Worm (Caenorhabditis elegans): ENCODE results near the gene F42A10.7.
A peak's percentile ranks its signal among the peaks of the same experiment; 100 is the strongest.

The F42A10.7 gene

DNA sequence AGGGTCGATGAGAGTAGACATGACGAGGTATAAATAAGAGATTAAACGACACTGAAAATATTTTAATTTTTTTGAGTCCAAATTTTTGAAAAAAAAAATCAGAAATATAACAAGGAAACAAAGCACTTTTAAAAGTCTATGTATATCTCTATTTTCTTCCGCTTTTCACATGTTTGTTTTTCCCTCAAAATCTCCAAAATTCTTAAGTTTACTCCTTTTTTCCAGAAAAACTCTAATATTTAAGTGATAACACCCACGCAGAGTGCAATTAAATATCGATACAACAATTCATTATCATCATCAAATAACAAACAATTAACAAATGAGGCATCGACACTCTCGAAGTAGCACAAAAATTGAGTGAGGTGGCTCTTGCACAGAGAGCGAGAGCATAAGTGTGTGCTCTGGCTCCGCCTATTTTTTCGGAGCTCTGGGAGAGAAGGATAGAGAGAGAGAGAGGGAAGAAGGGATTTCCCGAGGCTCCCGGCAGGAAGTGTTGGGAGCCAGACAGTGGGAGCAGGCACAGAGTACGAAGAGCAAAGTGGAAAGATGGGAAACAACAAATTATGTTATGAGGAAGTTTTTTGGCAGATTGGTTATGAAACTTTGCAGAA is 20.7 kb downstream of the F42A10.7 start, which contains the start of gene anmt-2:
anmt-2 (minus strand) TSS at position 51 of the 614 bp plus-strand sequence.
- TF ChIP-seq T07F8.4 (tag; optimal IDR thresholded peaks at IDR 0.05) (no peak), nfyb-1 (GFP tag; IDR thresholded peaks at IDR 0.05) (no peak), F57C9.4 (tag; optimal IDR thresholded peaks at IDR 0.05) (no peak), bed-1 (GFP tag; IDR thresholded peaks at IDR 0.05) (no peak), dpl-1 (GFP tag; optimal IDR thresholded peaks at IDR 0.05) (no peak), ceh-27 (GFP tag; optimal IDR thresholded peaks at IDR 0.05) (no peak), zfh-2 (GFP tag; conservative IDR thresholded peaks at IDR 0.05) (peak; percentile 80)

DNA sequence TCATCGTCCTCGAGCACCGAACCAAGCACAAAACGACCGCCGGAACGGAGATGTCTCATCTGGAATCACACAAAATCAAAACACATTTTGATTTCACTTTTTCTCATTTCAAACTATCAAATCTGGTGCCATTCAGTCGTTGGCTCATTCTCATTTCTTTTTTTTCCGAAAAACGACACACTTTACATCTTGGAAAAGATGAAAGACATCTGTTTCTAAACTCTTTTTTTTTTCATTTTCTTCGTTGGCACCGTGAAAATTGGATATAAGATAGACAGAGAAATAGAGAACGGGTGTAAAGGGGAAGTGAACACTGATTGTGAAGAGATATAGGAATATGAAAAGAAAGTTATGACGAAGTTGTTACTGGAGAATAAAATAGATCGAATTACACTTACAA is 22.7 kb downstream of the F42A10.7 start:
- no peak for TF ChIP-seq let-526 (GFP tag; IDR thresholded peaks at IDR 0.05)
- TF ChIP-seq lin-40 (tag; optimal IDR thresholded peaks at IDR 0.05), result no peak
- no peak for TF ChIP-seq B0336.3 (GFP tag; IDR thresholded peaks at IDR 0.05)
- TF ChIP-seq hlh-26 (GFP tag; conservative IDR thresholded peaks at IDR 0.05), result no peak
- no peak for TF ChIP-seq snpc-3.4 (tag; optimal IDR thresholded peaks at IDR 0.05)
- no peak for TF ChIP-seq nhr-80 (tag; optimal IDR thresholded peaks at IDR 0.05)
- TF ChIP-seq lin-35 (GFP tag; optimal IDR thresholded peaks at IDR 0.05), result no peak
- TF ChIP-seq lin-54 (GFP tag; optimal IDR thresholded peaks at IDR 0.05), result no peak
- TF ChIP-seq F33H1.4 (GFP tag; IDR thresholded peaks at IDR 0.05), result no peak
- TF ChIP-seq attf-3 (GFP tag; conservative IDR thresholded peaks at IDR 0.05), result no peak
- TF ChIP-seq madf-6 (GFP tag; IDR thresholded peaks at IDR 0.05), result no peak

DNA sequence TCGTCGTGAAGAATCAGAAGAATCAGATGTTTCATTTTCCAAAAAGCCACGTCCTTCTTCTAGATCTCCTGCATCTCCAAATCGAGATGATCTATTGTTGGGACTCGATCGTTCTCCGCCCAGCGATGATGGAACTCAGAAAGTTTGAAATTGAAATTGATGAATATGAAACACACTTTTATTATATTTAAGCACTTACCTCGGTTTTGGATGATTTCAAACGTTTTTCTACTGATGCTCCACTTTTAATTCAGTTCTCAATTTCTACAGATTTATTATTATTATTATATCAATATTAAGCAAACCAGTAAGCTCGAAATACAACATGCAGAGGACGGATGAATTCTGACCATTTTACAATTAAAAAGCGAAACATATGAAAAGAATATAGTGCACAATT is 23.9 kb downstream of the F42A10.7 start:
- TF ChIP-seq tbx-9 (tag; optimal IDR thresholded peaks at IDR 0.05; ENCODE audit: borderline replicate concordance) (no peak), him-1 (tag; optimal IDR thresholded peaks at IDR 0.05) (no peak), ztf-22 (GFP tag; optimal IDR thresholded peaks at IDR 0.05) (no peak), B0035.1 (tag; optimal IDR thresholded peaks at IDR 0.05) (no peak), B0261.1 (tag; optimal IDR thresholded peaks at IDR 0.05) (no peak), T07F8.4 (tag; optimal IDR thresholded peaks at IDR 0.05) (no peak), lag-1 (GFP tag; IDR thresholded peaks at IDR 0.05) (no peak), B0019.2 (GFP tag; conservative IDR thresholded peaks at IDR 0.05) (no peak), attf-3 (GFP tag; conservative IDR thresholded peaks at IDR 0.05) (no peak), gei-17 (GFP tag; optimal IDR thresholded peaks at IDR 0.05) (no peak), lsl-1 (GFP tag; optimal IDR thresholded peaks at IDR 0.05) (no peak), F57C9.4 (tag; optimal IDR thresholded peaks at IDR 0.05) (no peak), T26A5.8 (tag; optimal IDR thresholded peaks at IDR 0.05) (no peak), atf-7 (tag; optimal IDR thresholded peaks at IDR 0.05) (no peak), F10E7.11 (tag; optimal IDR thresholded peaks at IDR 0.05) (no peak), attf-6 (GFP tag; IDR thresholded peaks at IDR 0.05) (no peak), sea-2 (GFP tag; IDR thresholded peaks at IDR 0.05) (no peak), akir-1 (GFP tag; optimal IDR thresholded peaks at IDR 0.05) (no peak), F57A8.1 (GFP tag; optimal IDR thresholded peaks at IDR 0.05) (no peak), lir-1 (GFP tag; conservative IDR thresholded peaks at IDR 0.05) (no peak)

ce11 chrIII:6153112-6153511 is 25.4 kb downstream of the F42A10.7 start:
- TF ChIP-seq C17E4.6 (GFP tag; IDR thresholded peaks at IDR 0.05) (peak; percentile 31; the same call in 1 of the 2 replicates), mcd-1 (GFP tag; IDR thresholded peaks at IDR 0.05) (peak; percentile 25; the same call in 1 of the 2 replicates), egrh-3 (GFP tag; IDR thresholded peaks at IDR 0.05) (peak; percentile 83)

All from whole organism, young adult.